Worm (Caenorhabditis elegans) whole organism, L1 larva: ENCODE measurements around the gene F26D2.10.

Experiments used
- C04F5.9 ChIP-seq: sonication (generic microtip); optimal IDR thresholded peaks from 2 replicates; lab custom pipeline; 2016; ENCODE audit warnings: missing genetic modification characterization, missing compliant biosample characterization
- C34B4.2 ChIP-seq: sonication (generic microtip); optimal IDR thresholded peaks from 2 replicates; lab custom pipeline; 2017; ENCODE audit warnings: mild to moderate bottlenecking, missing genetic modification characterization, missing compliant biosample characterization
- Y116A8C.19 ChIP-seq: sonication (generic microtip); optimal IDR thresholded peaks from 2 replicates; lab custom pipeline; 2016; ENCODE audit warnings: missing compliant biosample characterization, missing genetic modification characterization, borderline replicate concordance
- efl-3 ChIP-seq: fragments of 200-800 bp; sonication (Bioruptor generic); optimal IDR thresholded peaks from 2 replicates; lab custom pipeline; 2018; ENCODE audit warnings: mild to moderate bottlenecking, missing genetic modification characterization, missing compliant biosample characterization
- egl-27 ChIP-seq, 2 experiments: fragments of 150-350 bp in 1 of 2; sonication (generic microtip); optimal IDR thresholded peaks; 3 replicates each; lab custom pipeline; 2017 to 2018; ENCODE audit warnings: missing biosample characterization in 2 of 2, missing genetic modification characterization in 2 of 2, missing genetic modification reagents in 2 of 2
- elt-2 ChIP-seq: sonication (generic microtip); optimal IDR thresholded peaks from 2 replicates; lab custom pipeline; 2016; ENCODE audit warnings: missing genetic modification characterization, mild to moderate bottlenecking, inconsistent platforms, missing compliant biosample characterization, missing genetic modification reagents
- elt-3 ChIP-seq, 6 experiments: fragments of 150-350 bp in 1 of 6; sonication (generic microtip); optimal IDR thresholded peaks; 2 replicates each; lab custom pipeline; 2017 to 2018; ENCODE audit warnings: missing biosample characterization in 6 of 6, missing genetic modification characterization in 6 of 6, inconsistent platforms in 1 of 6
- ets-5 ChIP-seq: fragments of 200-800 bp; sonication (Bioruptor generic); IDR thresholded peaks from 2 replicates; pipeline ENCODE4 v1.3.6; 2022; ENCODE audit warnings: missing genetic modification characterization, missing compliant biosample characterization
- fos-1 ChIP-seq: fragments of 150-350 bp; optimal IDR thresholded peaks from 2 replicates; lab custom pipeline; 2014; ENCODE audit warnings: missing biosample characterization, missing genetic modification characterization
- hlh-17 ChIP-seq: fragments of 200-800 bp; sonication (Bioruptor generic); optimal IDR thresholded peaks from 2 replicates; lab custom pipeline; 2018; ENCODE audit warnings: missing genetic modification characterization, mild to moderate bottlenecking, missing compliant biosample characterization, moderate library complexity, borderline replicate concordance
- jun-1 ChIP-seq: fragments of 150-350 bp; optimal IDR thresholded peaks from 2 replicates; lab custom pipeline; 2014; ENCODE audit warnings: missing biosample characterization, missing genetic modification reagents, missing genetic modification characterization
- lin-14 ChIP-seq: fragments of 200-800 bp; sonication (Bioruptor generic); optimal IDR thresholded peaks from 2 replicates; lab custom pipeline; 2018; ENCODE audit warnings: mild to moderate bottlenecking, missing genetic modification characterization, moderate library complexity, missing compliant biosample characterization
- lin-35 ChIP-seq, 2 experiments: fragments of 150-350 bp; optimal IDR thresholded peaks; 2 replicates each; lab custom pipeline; 2014; ENCODE audit warnings: missing biosample characterization in 2 of 2, missing genetic modification characterization in 2 of 2, missing genetic modification reagents in 2 of 2
- lin-39 ChIP-seq: fragments of 150-350 bp; optimal IDR thresholded peaks from 2 replicates; lab custom pipeline; 2014; ENCODE audit warnings: missing biosample characterization, missing genetic modification reagents, missing genetic modification characterization
- lir-3 ChIP-seq: sonication (generic microtip); optimal IDR thresholded peaks from 2 replicates; lab custom pipeline; 2016; ENCODE audit warnings: mild to moderate bottlenecking, missing genetic modification characterization, moderate library complexity, missing compliant biosample characterization; ENCODE audit not compliant: poor library complexity
- mab-9 ChIP-seq: fragments of 200-800 bp; sonication (Bioruptor generic); IDR thresholded peaks from 2 replicates; pipeline ENCODE4 v1.3.6; 2022; ENCODE audit warnings: missing genetic modification reagents, missing genetic modification characterization, missing compliant biosample characterization
- nhr-12 ChIP-seq: sonication (generic microtip); optimal IDR thresholded peaks from 2 replicates; lab custom pipeline; 2017; ENCODE audit warnings: missing biosample characterization, missing genetic modification characterization
- nhr-28 ChIP-seq: fragments of 150-350 bp; optimal IDR thresholded peaks from 2 replicates; lab custom pipeline; 2014; ENCODE audit warnings: missing biosample characterization, missing genetic modification characterization
- nhr-76 ChIP-seq: sonication (generic microtip); optimal IDR thresholded peaks from 2 replicates; lab custom pipeline; 2017; ENCODE audit warnings: missing biosample characterization, missing genetic modification characterization
- nhr-77 ChIP-seq: fragments of 150-350 bp; optimal IDR thresholded peaks from 2 replicates; lab custom pipeline; 2014; ENCODE audit warnings: missing biosample characterization, missing genetic modification characterization
- nhr-85 ChIP-seq: sonication (generic microtip); peaks from one replicate; lab custom pipeline; 2016; ENCODE audit warnings: missing genetic modification characterization, inconsistent platforms, missing compliant biosample characterization
- nhr-90 ChIP-seq: sonication (generic microtip); optimal IDR thresholded peaks from 2 replicates; lab custom pipeline; 2016; ENCODE audit warnings: mild to moderate bottlenecking, missing genetic modification characterization, missing compliant biosample characterization; ENCODE audit not compliant: poor library complexity
- pqm-1 ChIP-seq: sonication (generic microtip); optimal IDR thresholded peaks from 3 replicates; lab custom pipeline; 2017; ENCODE audit warnings: missing biosample characterization, missing genetic modification characterization
- snpc-4 ChIP-seq: fragments of 150-350 bp; optimal IDR thresholded peaks from 2 replicates; lab custom pipeline; 2014; ENCODE audit warnings: missing biosample characterization, missing genetic modification characterization
- sup-37 ChIP-seq: fragments of 200-800 bp; sonication (Bioruptor generic); optimal IDR thresholded peaks from 2 replicates; lab custom pipeline; 2018; ENCODE audit warnings: mild to moderate bottlenecking, missing genetic modification characterization, missing compliant biosample characterization
- swsn-7 ChIP-seq: sonication (generic microtip); optimal IDR thresholded peaks from 2 replicates; lab custom pipeline; 2016; ENCODE audit warnings: missing genetic modification characterization, missing compliant biosample characterization
- tlp-1 ChIP-seq: fragments of 150-350 bp; optimal IDR thresholded peaks from 2 replicates; lab custom pipeline; 2014; ENCODE audit warnings: missing biosample characterization, missing genetic modification characterization
- unc-130 ChIP-seq: fragments of 150-350 bp; optimal IDR thresholded peaks from 2 replicates; lab custom pipeline; 2017; ENCODE audit warnings: missing biosample characterization, missing genetic modification characterization, inconsistent platforms
- unc-62 ChIP-seq: fragments of 150-350 bp; optimal IDR thresholded peaks from 2 replicates; lab custom pipeline; 2014; ENCODE audit warnings: missing biosample characterization, missing genetic modification reagents, missing genetic modification characterization
- unc-98 ChIP-seq: fragments of 200-800 bp; sonication (Bioruptor generic); IDR thresholded peaks from 2 replicates; pipeline ENCODE4 v1.3.6; 2022; ENCODE audit warnings: missing genetic modification characterization, missing compliant biosample characterization
- xbp-1 ChIP-seq: sonication (generic microtip); optimal IDR thresholded peaks from 2 replicates; lab custom pipeline; 2016; ENCODE audit warnings: missing genetic modification characterization, missing compliant biosample characterization
- zag-1 ChIP-seq: fragments of 150-350 bp; optimal IDR thresholded peaks from 2 replicates; lab custom pipeline; 2014; ENCODE audit warnings: missing biosample characterization, missing genetic modification characterization
- zip-4 ChIP-seq: fragments of 200-800 bp; sonication (Bioruptor generic); optimal IDR thresholded peaks from 2 replicates; lab custom pipeline; 2018; ENCODE audit warnings: mild to moderate bottlenecking, missing genetic modification characterization, moderate library complexity, missing compliant biosample characterization
- ztf-11 ChIP-seq, 2 experiments: sonication (generic microtip); optimal IDR thresholded peaks; 2 replicates each; lab custom pipeline; 2016 to 2017; ENCODE audit warnings: missing genetic modification characterization in 2 of 2, missing biosample characterization in 1 of 2, missing compliant biosample characterization in 1 of 2
- ztf-4 ChIP-seq: fragments of 150-350 bp; optimal IDR thresholded peaks from 2 replicates; lab custom pipeline; 2014; ENCODE audit warnings: missing biosample characterization, missing genetic modification characterization

Gene F26D2.10

ce11 chrV:16437546-16437945 is 8.1 kb upstream of the F26D2.10 start, which contains the start of gene F26D2.15:
F26D2.15 (plus strand) TSS chrV:16437846.
- TF ChIP-seq egl-27 (tag; optimal IDR thresholded peaks at IDR 0.05; lab: Kevin White, UChicago) = no peak
- no peak for TF ChIP-seq unc-98 (GFP tag; lab: Robert Waterston, UW)
- TF ChIP-seq lin-14 (GFP tag; lab: Kevin White, UChicago) = no peak

DNA sequence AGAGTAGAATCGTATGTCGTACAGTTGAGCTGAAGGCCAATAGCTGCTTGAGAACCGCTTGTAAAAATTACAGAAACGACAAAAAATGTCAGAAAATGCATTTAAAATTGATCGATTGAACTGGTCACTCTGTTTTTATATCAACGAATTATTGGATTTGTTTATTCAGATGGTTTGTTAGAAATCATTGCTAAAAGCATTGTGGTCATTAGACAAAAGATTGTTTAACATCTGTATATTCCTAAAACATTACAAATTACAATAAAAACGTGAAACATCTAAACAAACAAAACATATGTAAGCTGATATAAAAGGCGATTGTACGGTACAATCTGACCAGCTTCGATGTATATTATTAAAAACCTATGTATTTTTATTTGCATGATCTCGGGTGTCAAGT is 6.1 kb upstream of the F26D2.10 start, which contains the start of the genes F26D2.13 and F26D2.14:
Gene F26D2.13, minus strand, starts transcription at position 101 of the 400 bp plus-strand sequence.
Gene F26D2.14, plus strand, starts transcription at position 346 of the 400 bp plus-strand sequence.
- TF ChIP-seq pqm-1 (tag; lab: Kevin White, UChicago) (no peak), unc-62 (GFP tag; lab: Kevin White, UChicago) (no peak), nhr-28 (tag; lab: Kevin White, UChicago) (no peak), hlh-17 (GFP tag; lab: Kevin White, UChicago) (no peak), mab-9 (no peak), nhr-77 (tag; lab: Kevin White, UChicago) (no peak), ztf-11 (tag; optimal IDR thresholded peaks at IDR 0.05; lab: Kevin White, UChicago) (no peak), jun-1 (tag; lab: Kevin White, UChicago) (no peak), nhr-76 (no peak), Y116A8C.19 (tag; lab: Kevin White, UChicago) (no peak), ets-5 (GFP tag; lab: Robert Waterston, UW) (no peak), swsn-7 (no peak), nhr-90 (tag; lab: Kevin White, UChicago) (no peak), lin-35 (GFP tag; optimal IDR thresholded peaks at IDR 0.05; lab: Kevin White, UChicago) (no peak), elt-3 (tag; optimal IDR thresholded peaks at IDR 0.05; lab: Kevin White, UChicago) (no peak), C04F5.9 (no peak), unc-130 (no peak)

DNA sequence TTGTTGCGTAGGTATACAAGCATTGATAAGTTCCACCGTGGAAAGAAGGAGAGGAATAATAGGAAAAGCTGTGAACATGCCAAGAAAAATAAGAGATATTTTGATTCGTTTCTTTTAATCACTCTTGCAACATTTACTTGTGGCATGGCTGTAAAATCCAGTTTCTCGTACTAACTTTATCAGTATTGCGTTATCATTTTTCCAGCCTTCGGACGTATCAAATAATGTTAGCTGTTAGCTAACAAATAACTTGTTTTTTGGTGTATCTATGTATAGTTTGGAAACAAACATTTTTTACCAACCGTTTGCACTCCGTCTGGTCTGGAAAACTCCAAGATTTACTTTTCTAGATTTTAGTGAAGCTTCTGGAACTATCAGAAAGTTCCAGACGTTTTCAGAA is 4.1 kb upstream of the F26D2.10 start, which contains the start of gene clec-234:
Gene clec-234, minus strand, starts transcription at position 101 of the 400 bp plus-strand sequence.
- no peak for TF ChIP-seq xbp-1 (tag; lab: Kevin White, UChicago)
- TF ChIP-seq snpc-4 (tag; lab: Kevin White, UChicago) = no peak
- no peak for TF ChIP-seq elt-2 (tag; lab: Kevin White, UChicago)
- TF ChIP-seq nhr-28 (tag; lab: Kevin White, UChicago) = no peak
- no peak for TF ChIP-seq nhr-12 (tag; lab: Kevin White, UChicago)

- TF ChIP-seq zip-4 = no peak
- TF ChIP-seq nhr-85 = no peak
- TF ChIP-seq tlp-1 (tag; lab: Kevin White, UChicago) = no peak
- no peak for TF ChIP-seq sup-37
- TF ChIP-seq zag-1 (tag; lab: Kevin White, UChicago) = no peak
- no peak for TF ChIP-seq ztf-4 (tag; lab: Kevin White, UChicago)
- no peak for TF ChIP-seq fos-1 (tag; lab: Kevin White, UChicago)
- TF ChIP-seq C34B4.2 = no peak
- TF ChIP-seq lin-39 (tag; lab: Kevin White, UChicago) = no peak
- no peak for TF ChIP-seq lir-3 (tag; lab: Kevin White, UChicago)
These were observed 537 bp upstream of the F26D2.10 start, which contains the start of gene str-73 for ce11 chrV:16429940-16430339. str-73 (plus strand) TSS chrV:16430240.

DNA sequence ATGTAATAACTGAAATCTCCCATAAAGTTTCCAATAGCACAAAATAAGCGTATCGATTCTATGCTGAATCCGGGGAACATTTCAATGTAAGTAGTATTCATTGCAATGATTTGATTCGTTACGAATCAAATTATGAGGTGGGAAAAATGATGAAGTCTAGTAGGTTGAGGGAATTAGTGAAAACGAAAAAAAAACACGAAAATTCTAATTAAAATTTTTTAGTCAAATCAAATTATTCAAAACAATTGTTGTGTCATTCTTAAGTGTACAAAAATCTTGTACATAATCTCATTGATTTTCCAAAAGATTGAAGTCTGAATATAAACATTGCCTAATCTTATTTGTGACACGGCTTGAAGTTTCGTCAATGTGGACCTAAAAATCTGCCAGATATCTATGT is 5.0 kb downstream of the F26D2.10 start, which contains the start of gene srw-29:
Gene srw-29, minus strand, starts transcription at position 101 of the 400 bp plus-strand sequence.
- TF ChIP-seq elt-2 (tag; lab: Kevin White, UChicago) (no peak), ztf-4 (tag; lab: Kevin White, UChicago) (no peak), ztf-11 (tag; optimal IDR thresholded peaks at IDR 0.05; lab: Kevin White, UChicago) (no peak), efl-3 (GFP tag; lab: Kevin White, UChicago) (no peak), nhr-77 (tag; lab: Kevin White, UChicago) (no peak)
